Worm (Caenorhabditis elegans) whole organism, young adult: Measurements from ENCODE around the gene cdc-37.

ENCODE experiments used
- F37B4.10 ChIP-seq: fragments of 200-800 bp; sonication (Bioruptor generic); IDR thresholded peaks from 2 replicates; pipeline ENCODE4 v1.3.6; 2022; ENCODE audit warnings: missing genetic modification characterization, missing compliant biosample characterization
- F49E8.2 ChIP-seq: sonication (generic microtip); optimal IDR thresholded peaks from 3 replicates; lab custom pipeline; 2017; ENCODE audit warnings: missing genetic modification characterization, mild to moderate bottlenecking, missing compliant biosample characterization, antibody characterized with exemption, moderate library complexity; ENCODE audit not compliant: insufficient read depth
- F57A8.1 ChIP-seq: fragments of 200-800 bp; sonication (Bioruptor generic); optimal IDR thresholded peaks from 2 replicates; lab custom pipeline; 2018; ENCODE audit warnings: mild to moderate bottlenecking, missing genetic modification characterization, moderate library complexity, missing compliant biosample characterization
- Y67H2A.10 ChIP-seq: fragments of 200-800 bp; sonication (Bioruptor generic); conservative IDR thresholded peaks from 2 replicates; pipeline ENCODE4 v1.3.6; 2022; ENCODE audit warnings: missing genetic modification reagents, missing genetic modification characterization, missing compliant biosample characterization
- attf-3 ChIP-seq: fragments of 200-800 bp; sonication (Bioruptor generic); conservative IDR thresholded peaks from 2 replicates; pipeline ENCODE4 v1.3.6; 2022; ENCODE audit warnings: missing genetic modification reagents, missing genetic modification characterization, missing compliant biosample characterization
- ceh-100 ChIP-seq: fragments of 200-800 bp; sonication (Bioruptor generic); IDR thresholded peaks from 2 replicates; pipeline ENCODE4 v1.3.6; 2022; ENCODE audit warnings: missing genetic modification reagents, missing genetic modification characterization, missing compliant biosample characterization
- ceh-79 ChIP-seq: sonication (generic microtip); optimal IDR thresholded peaks from 2 replicates; lab custom pipeline; 2017; ENCODE audit warnings: mild to moderate bottlenecking, missing genetic modification characterization, missing compliant biosample characterization
- dpff-1 ChIP-seq: sonication (generic microtip); optimal IDR thresholded peaks from 2 replicates; lab custom pipeline; 2017; ENCODE audit warnings: mild to moderate bottlenecking, missing genetic modification characterization, missing compliant biosample characterization
- ets-4 ChIP-seq: fragments of 200-800 bp; sonication (Bioruptor generic); optimal IDR thresholded peaks from 2 replicates; lab custom pipeline; 2018; ENCODE audit warnings: mild to moderate bottlenecking, missing genetic modification characterization, missing compliant biosample characterization
- unc-130 ChIP-seq: sonication (generic microtip); optimal IDR thresholded peaks from 2 replicates; lab custom pipeline; 2016; ENCODE audit warnings: missing genetic modification reagents, missing genetic modification characterization, missing compliant biosample characterization
- ztf-25 ChIP-seq: fragments of 200-800 bp; sonication (Bioruptor generic); IDR thresholded peaks from 2 replicates; pipeline ENCODE4 v1.3.6; 2022; ENCODE audit warnings: missing genetic modification reagents, missing genetic modification characterization, missing compliant biosample characterization

DNA sequence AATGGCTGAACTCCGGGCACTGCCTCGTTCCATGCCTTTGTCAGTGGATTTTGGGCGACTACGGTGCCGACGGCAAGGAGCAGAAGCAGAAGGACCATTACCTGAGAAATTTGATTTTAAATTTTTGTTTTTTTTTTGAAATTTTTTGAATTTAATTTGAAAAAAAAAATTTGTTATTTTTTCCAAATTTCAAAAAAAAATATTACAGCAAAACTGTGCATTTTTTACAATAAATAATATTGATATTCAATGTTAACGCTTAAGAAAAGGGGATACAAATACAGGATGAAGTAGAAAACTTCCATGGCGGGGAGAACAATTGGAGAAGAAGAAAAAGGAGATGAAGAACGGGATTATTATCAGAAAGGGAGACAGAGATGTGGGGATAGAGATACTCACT, 8.4 kb downstream of the cdc-37 start, which contains the start of gene mlt-8:
- TF ChIP-seq F49E8.2 (tag; lab: Kevin White, UChicago) (no peak), F37B4.10 (GFP tag; lab: Robert Waterston, UW) (no peak), unc-130 (GFP tag; lab: Kevin White, UChicago) (no peak), attf-3 (GFP tag; lab: Robert Waterston, UW) (no peak), F57A8.1 (GFP tag; lab: Kevin White, UChicago) (no peak), ceh-79 (tag; lab: Kevin White, UChicago) (no peak), dpff-1 (tag; lab: Kevin White, UChicago) (no peak), Y67H2A.10 (GFP tag; lab: Robert Waterston, UW) (no peak), ztf-25 (GFP tag; lab: Robert Waterston, UW) (no peak), ets-4 (no peak), ceh-100 (GFP tag; lab: Robert Waterston, UW) (no peak)
